Worm (Caenorhabditis elegans) whole organism, L4/young adult: ENCODE data around the gene C49C8.6.

ENCODE experiments used
- dao-5 ChIP-seq: sonication (generic microtip); optimal IDR thresholded peaks from 2 replicates; lab custom pipeline; 2016; ENCODE audit warnings: missing genotype, missing genetic modification characterization, moderate library complexity, missing compliant biosample characterization
- him-1 ChIP-seq: sonication (generic microtip); optimal IDR thresholded peaks from 2 replicates; lab custom pipeline; 2016; ENCODE audit warnings: missing genotype, missing genetic modification reagents, missing genetic modification characterization, missing compliant biosample characterization

DNA sequence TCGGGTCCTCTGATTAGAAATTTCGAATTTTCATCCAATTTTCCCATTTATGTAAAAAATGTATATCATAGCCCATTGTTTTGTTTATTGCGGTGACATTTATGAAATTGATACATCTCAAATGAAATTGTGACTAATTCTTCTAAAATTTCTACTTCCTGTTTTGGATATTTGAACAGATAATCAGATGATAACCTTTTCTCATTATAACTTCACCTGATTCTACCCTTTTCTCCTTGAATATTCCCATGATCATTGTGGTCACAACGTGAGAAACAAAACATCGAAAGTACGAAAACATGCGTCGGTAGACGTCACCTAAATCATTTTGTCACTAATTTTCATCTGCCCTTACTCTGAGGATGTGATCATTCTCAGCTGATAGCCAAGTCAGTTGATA is 27.8 kb downstream of the C49C8.6 start:
- TF ChIP-seq him-1 (tag; lab: Kevin White, UChicago) (no peak), dao-5 (tag; lab: Kevin White, UChicago) (no peak)
